Worm (Caenorhabditis elegans) whole organism, L4 larva: ENCODE data around the gene F18A11.5.

Source experiments
- ama-1 ChIP-seq: fragments of 150-350 bp; optimal IDR thresholded peaks from 2 replicates; lab custom pipeline; 2014; ENCODE audit warnings: inconsistent platforms, mixed read lengths
- ceh-28 ChIP-seq: fragments of 150-350 bp; optimal IDR thresholded peaks from 2 replicates; lab custom pipeline; 2014; ENCODE audit warnings: missing biosample characterization, missing genetic modification reagents, missing genetic modification characterization
- ceh-32 ChIP-seq: sonication (generic microtip); optimal IDR thresholded peaks from 2 replicates; lab custom pipeline; 2016; ENCODE audit warnings: mild to moderate bottlenecking, missing genetic modification characterization, missing compliant biosample characterization; ENCODE audit not compliant: poor library complexity
- dmd-8 ChIP-seq: fragments of 200-800 bp; sonication (Bioruptor generic); IDR thresholded peaks from 2 replicates; pipeline ENCODE4 v1.3.6; 2022; ENCODE audit warnings: missing genetic modification characterization, missing compliant biosample characterization
- nhr-25 ChIP-seq: sonication (generic microtip); optimal IDR thresholded peaks from 2 replicates; lab custom pipeline; 2017; ENCODE audit warnings: missing genetic modification characterization, mild to moderate bottlenecking, missing compliant biosample characterization, antibody characterized with exemption, moderate library complexity, borderline replicate concordance; ENCODE audit not compliant: insufficient read depth
- nhr-76 ChIP-seq: fragments of 150-350 bp; optimal IDR thresholded peaks from 2 replicates; lab custom pipeline; 2014; ENCODE audit warnings: missing biosample characterization, missing genetic modification characterization
- pha-4 ChIP-seq, 2 experiments: fragments of 150-350 bp in 1 of 2; fragments of 200-800 bp in 1 of 2; sonication (Bioruptor generic) in 1 of 2; IDR thresholded peaks in 1 of 2; optimal IDR thresholded peaks in 1 of 2; 2 replicates each; pipeline versions ENCODE4 v1.3.6 to Lab custom; 2014 to 2022; ENCODE audit warnings: missing genetic modification characterization in 2 of 2, missing genetic modification reagents in 2 of 2, missing biosample characterization in 1 of 2, missing compliant biosample characterization in 1 of 2

ce11 chrII:13029290-13030050 lies 15.4 kb upstream of the F18A11.5 start:
- TF ChIP-seq ceh-28 (tag; lab: Kevin White, UChicago) (peak; percentile 4), dmd-8 (GFP tag; lab: Robert Waterston, UW) (no peak), nhr-25 (no peak), ama-1 (lab: Kevin White, UChicago) (no peak), nhr-76 (tag; lab: Kevin White, UChicago) (no peak), ceh-32 (no peak), pha-4 (GFP tag; IDR thresholded peaks at IDR 0.05; lab: Robert Waterston, UW) (no peak), pha-4 (tag; optimal IDR thresholded peaks at IDR 0.05; lab: Kevin White, UChicago) (no peak)
